Worm (Caenorhabditis elegans) whole organism, dauer: ENCODE results near the gene Y69A2AR.16.

Experiments
- unc-62 ChIP-seq: sonication (generic microtip); optimal IDR thresholded peaks from 2 replicates; lab custom pipeline; 2017; ENCODE audit warnings: missing biosample characterization, missing genetic modification reagents, missing genetic modification characterization

The Y69A2AR.16 gene

ce11 chrIV:2526836-2527235, 29.2 kb downstream of the Y69A2AR.16 start:
- TF ChIP-seq unc-62 (GFP tag; lab: Kevin White, UChicago) = no peak

ce11 chrIV:2529281-2529680, 31.7 kb downstream of the Y69A2AR.16 start:
- TF ChIP-seq unc-62 (GFP tag; lab: Kevin White, UChicago) = no peak

- no peak for TF ChIP-seq unc-62 (GFP tag; lab: Kevin White, UChicago)
These were observed 32.7 kb downstream of the Y69A2AR.16 start for ce11 chrIV:2530285-2530684.

- TF ChIP-seq unc-62 (GFP tag; lab: Kevin White, UChicago) = no peak
These were observed 40.1 kb downstream of the Y69A2AR.16 start for ce11 chrIV:2537741-2538140.

- no peak for TF ChIP-seq unc-62 (GFP tag; lab: Kevin White, UChicago)
These were observed 44.4 kb downstream of the Y69A2AR.16 start, which contains the start of gene sprr-3 for ce11 chrIV:2542001-2542400. TSS of gene sprr-3 (plus strand) at chrIV:2542301.

ce11 chrIV:2548766-2549165, 51.2 kb downstream of the Y69A2AR.16 start:
- TF ChIP-seq unc-62 (GFP tag; lab: Kevin White, UChicago) = no peak

ce11 chrIV:2549542-2549941, 51.9 kb downstream of the Y69A2AR.16 start:
- no peak for TF ChIP-seq unc-62 (GFP tag; lab: Kevin White, UChicago)

ce11 chrIV:2551418-2551817, 53.8 kb downstream of the Y69A2AR.16 start, which contains the start of gene Y69A2AR.23:
TSS of gene Y69A2AR.23 (minus strand) at chrIV:2551684.
- no peak for TF ChIP-seq unc-62 (GFP tag; lab: Kevin White, UChicago)

- TF ChIP-seq unc-62 (GFP tag; lab: Kevin White, UChicago) = no peak
These were observed 54.2 kb downstream of the Y69A2AR.16 start for ce11 chrIV:2551838-2552237.

- no peak for TF ChIP-seq unc-62 (GFP tag; lab: Kevin White, UChicago)
These were observed 54.7 kb downstream of the Y69A2AR.16 start for ce11 chrIV:2552276-2552675.

- TF ChIP-seq unc-62 (GFP tag; lab: Kevin White, UChicago) = no peak
These were observed 55.3 kb downstream of the Y69A2AR.16 start for ce11 chrIV:2552855-2553254.

ce11 chrIV:2556211-2556610, 58.6 kb downstream of the Y69A2AR.16 start:
- TF ChIP-seq unc-62 (GFP tag; lab: Kevin White, UChicago) = no peak

ce11 chrIV:2561358-2561757, 63.8 kb downstream of the Y69A2AR.16 start, which contains the start of gene Y69A2AR.46:
TSS of gene Y69A2AR.46 (plus strand) at chrIV:2561658.
- TF ChIP-seq unc-62 (GFP tag; lab: Kevin White, UChicago) = no peak

- no peak for TF ChIP-seq unc-62 (GFP tag; lab: Kevin White, UChicago)
These were observed 64.5 kb downstream of the Y69A2AR.16 start, which contains the start of gene Y69A2AR.50 for ce11 chrIV:2562071-2562470. TSS of gene Y69A2AR.50 (plus strand) at chrIV:2562371.

ce11 chrIV:2563969-2564368, 66.4 kb downstream of the Y69A2AR.16 start, which contains the start of gene Y69A2AR.24:
TSS of gene Y69A2AR.24 (minus strand) at chrIV:2564069.
- no peak for TF ChIP-seq unc-62 (GFP tag; lab: Kevin White, UChicago)

ce11 chrIV:2568267-2568666, 70.7 kb downstream of the Y69A2AR.16 start, which contains the start of the genes Y69A2AR.25 and Y69A2AR.12:
TSS of gene Y69A2AR.25 (minus strand) at chrIV:2568367.
TSS of gene Y69A2AR.12 (plus strand) at chrIV:2568614.
- TF ChIP-seq unc-62 (GFP tag; lab: Kevin White, UChicago) = no peak

ce11 chrIV:2572107-2572506, 74.5 kb downstream of the Y69A2AR.16 start, which contains the start of gene Y69A2AR.51:
TSS of gene Y69A2AR.51 (plus strand) at chrIV:2572407.
- no peak for TF ChIP-seq unc-62 (GFP tag; lab: Kevin White, UChicago)
